Worm (Caenorhabditis elegans): Measurements from ENCODE around the gene marg-1.

marg-1 gene

DNA sequence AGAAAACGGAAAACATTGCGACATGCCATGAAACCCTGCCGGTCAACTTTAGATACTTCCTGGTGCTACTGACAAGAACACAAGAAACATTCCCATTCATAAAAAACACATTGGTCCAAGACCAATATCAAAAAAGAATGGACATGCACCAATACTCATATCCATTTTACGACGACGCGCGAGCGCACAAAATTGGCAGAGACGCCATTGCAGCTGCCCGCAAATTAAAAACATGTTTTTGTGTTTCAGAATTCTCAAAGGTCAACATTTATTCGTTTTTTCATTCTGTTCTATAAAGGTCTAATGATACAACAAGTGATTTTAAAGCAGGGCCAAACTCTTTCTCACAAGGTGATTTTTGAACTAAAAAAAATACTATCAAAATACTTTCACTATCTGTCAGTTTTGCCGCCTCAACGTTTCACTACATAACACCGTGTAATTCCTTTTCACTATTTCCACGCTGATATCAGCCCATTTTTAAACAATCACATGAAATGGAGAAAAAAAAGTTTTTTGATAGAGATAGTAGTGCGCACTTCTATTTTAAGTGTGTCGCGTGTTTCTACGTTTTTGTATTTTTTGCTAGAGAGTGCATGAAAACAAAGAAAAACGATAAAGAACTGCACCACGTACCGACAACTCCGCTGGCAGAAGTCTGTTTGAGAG lies 38.0 kb upstream of the marg-1 start:
- TF ChIP-seq sox-4 (tag; optimal IDR thresholded peaks at IDR 0.05) (no peak), mec-3 (tag; optimal IDR thresholded peaks at IDR 0.05; ENCODE audit: borderline replicate concordance) (no peak), ceh-24 (tag; optimal IDR thresholded peaks at IDR 0.05) (no peak), madf-2 (tag; optimal IDR thresholded peaks at IDR 0.05) (no peak), pat-9 (tag; optimal IDR thresholded peaks at IDR 0.05) (no peak), Y22D7AL.16 (tag; optimal IDR thresholded peaks at IDR 0.05) (no peak), pros-1 (tag; optimal IDR thresholded peaks at IDR 0.05) (no peak), ets-4 (tag; optimal IDR thresholded peaks at IDR 0.05) (no peak), zip-5 (tag; optimal IDR thresholded peaks at IDR 0.05) (no peak), lim-6 (tag; optimal IDR thresholded peaks at IDR 0.05) (no peak)

DNA sequence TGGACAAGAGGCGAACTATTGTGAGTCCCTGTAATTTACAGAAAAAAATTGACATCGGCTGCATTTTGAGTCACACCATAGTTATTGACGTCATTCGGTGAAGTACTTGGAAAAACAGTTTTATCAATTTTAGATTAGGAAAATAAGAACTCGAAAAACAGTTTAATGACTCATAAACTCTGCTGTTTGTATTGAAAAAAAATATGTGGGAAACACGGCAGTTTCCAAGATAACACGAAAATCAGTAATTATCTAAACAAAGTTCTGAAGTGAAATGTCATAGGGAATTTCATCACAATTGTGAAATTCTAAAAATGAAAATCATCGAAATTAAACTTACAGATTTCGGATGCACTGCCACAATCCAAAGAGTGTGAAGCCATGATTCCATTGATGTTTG lies 33.9 kb upstream of the marg-1 start:
- TF ChIP-seq odd-2 (tag; optimal IDR thresholded peaks at IDR 0.05), result no peak
- TF ChIP-seq ceh-30 (tag; optimal IDR thresholded peaks at IDR 0.05), result no peak
- TF ChIP-seq hlh-13 (GFP tag; optimal IDR thresholded peaks at IDR 0.05), result no peak
- TF ChIP-seq F13H6.1 (tag; optimal IDR thresholded peaks at IDR 0.05), result no peak

DNA sequence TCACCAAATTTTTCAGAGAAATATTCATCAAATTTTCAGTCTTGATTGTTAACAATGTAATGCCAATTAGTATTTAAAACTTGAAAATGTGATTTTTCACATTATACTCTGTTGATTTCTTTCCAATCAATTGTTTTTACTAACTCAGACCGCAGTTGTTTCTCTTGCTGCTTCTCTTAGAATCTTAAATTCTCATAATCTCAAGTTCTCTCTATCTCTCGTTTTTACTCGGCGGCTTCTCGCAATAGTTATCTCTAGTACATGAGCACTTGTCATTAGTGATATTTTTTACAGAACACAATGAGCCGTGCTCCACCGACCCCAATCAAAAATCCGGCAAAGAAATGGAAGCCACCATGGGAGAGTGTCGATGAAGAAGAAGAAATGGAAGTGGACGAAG lies 26.2 kb upstream of the marg-1 start, which contains the start of gene F35A5.1:
Gene F35A5.1 (plus strand): TSS at position 301 of the 400 bp plus-strand sequence.
- no peak for TF ChIP-seq pha-4 (tag; optimal IDR thresholded peaks at IDR 0.05)
- no peak for TF ChIP-seq tbx-7 (tag; optimal IDR thresholded peaks at IDR 0.05)
- TF ChIP-seq hlh-8 (tag; optimal IDR thresholded peaks at IDR 0.05), result no peak
- no peak for TF ChIP-seq npax-4 (tag; optimal IDR thresholded peaks at IDR 0.05)
- TF ChIP-seq ceh-19 (GFP tag; optimal IDR thresholded peaks at IDR 0.05), result no peak
- no peak for TF ChIP-seq ttx-3 (tag; optimal IDR thresholded peaks at IDR 0.05)
- TF ChIP-seq eyg-1 (tag; optimal IDR thresholded peaks at IDR 0.05), result no peak
- TF ChIP-seq rnt-1 (tag; optimal IDR thresholded peaks at IDR 0.05), result no peak
- no peak for TF ChIP-seq pha-2 (tag; optimal IDR thresholded peaks at IDR 0.05)
- no peak for TF ChIP-seq hlh-13 (GFP tag; optimal IDR thresholded peaks at IDR 0.05)
- no peak for TF ChIP-seq che-1 (tag; optimal IDR thresholded peaks at IDR 0.05)
- TF ChIP-seq odd-2 (tag; optimal IDR thresholded peaks at IDR 0.05), result no peak
- no peak for TF ChIP-seq hlh-30 (tag; optimal IDR thresholded peaks at IDR 0.05; ENCODE audit: insufficient read depth)
- no peak for TF ChIP-seq elt-2 (tag; optimal IDR thresholded peaks at IDR 0.05)

DNA sequence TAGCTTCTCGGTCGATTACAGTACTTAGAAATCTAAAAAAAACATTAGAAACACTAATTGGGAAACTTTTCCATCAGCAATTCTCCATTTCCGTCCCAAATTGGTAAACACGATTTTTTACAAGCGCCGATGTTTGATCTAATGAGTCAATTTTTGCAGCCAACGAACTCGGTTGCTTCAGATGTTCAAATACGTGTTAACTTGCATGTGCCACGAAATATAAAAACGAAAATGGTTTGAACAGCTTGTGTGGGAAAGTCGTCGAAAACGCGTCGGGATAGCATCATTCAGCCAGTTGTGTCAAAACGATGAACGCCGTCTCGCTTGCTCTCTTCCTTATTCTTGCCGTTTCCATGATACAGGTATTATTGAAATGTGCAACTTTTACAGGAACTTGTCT lies 23.9 kb upstream of the marg-1 start, which contains the start of gene F35A5.2:
Gene F35A5.2 (plus strand): TSS at position 301 of the 400 bp plus-strand sequence.
- TF ChIP-seq hlh-30 (tag; optimal IDR thresholded peaks at IDR 0.05; ENCODE audit: insufficient read depth), result no peak
- TF ChIP-seq ahr-1 (tag; optimal IDR thresholded peaks at IDR 0.05), result no peak
- no peak for TF ChIP-seq hlh-6 (tag; optimal IDR thresholded peaks at IDR 0.05)
- no peak for TF ChIP-seq hlh-13 (GFP tag; optimal IDR thresholded peaks at IDR 0.05)
- no peak for TF ChIP-seq madf-2 (tag; optimal IDR thresholded peaks at IDR 0.05)
- no peak for TF ChIP-seq ztf-16 (tag; optimal IDR thresholded peaks at IDR 0.05)
- no peak for TF ChIP-seq tbx-7 (tag; optimal IDR thresholded peaks at IDR 0.05)
- no peak for TF ChIP-seq T23F11.4 (GFP tag; optimal IDR thresholded peaks at IDR 0.05)
- no peak for TF ChIP-seq npax-4 (tag; optimal IDR thresholded peaks at IDR 0.05)
- no peak for TF ChIP-seq ceh-14 (tag; optimal IDR thresholded peaks at IDR 0.05)
- no peak for TF ChIP-seq hlh-8 (tag; optimal IDR thresholded peaks at IDR 0.05)
- no peak for TF ChIP-seq K02D7.2 (tag; optimal IDR thresholded peaks at IDR 0.05)
- TF ChIP-seq gmeb-2 (tag; optimal IDR thresholded peaks at IDR 0.05), result no peak
- TF ChIP-seq odd-2 (tag; optimal IDR thresholded peaks at IDR 0.05), result no peak
- TF ChIP-seq sox-4 (tag; optimal IDR thresholded peaks at IDR 0.05), result no peak

DNA sequence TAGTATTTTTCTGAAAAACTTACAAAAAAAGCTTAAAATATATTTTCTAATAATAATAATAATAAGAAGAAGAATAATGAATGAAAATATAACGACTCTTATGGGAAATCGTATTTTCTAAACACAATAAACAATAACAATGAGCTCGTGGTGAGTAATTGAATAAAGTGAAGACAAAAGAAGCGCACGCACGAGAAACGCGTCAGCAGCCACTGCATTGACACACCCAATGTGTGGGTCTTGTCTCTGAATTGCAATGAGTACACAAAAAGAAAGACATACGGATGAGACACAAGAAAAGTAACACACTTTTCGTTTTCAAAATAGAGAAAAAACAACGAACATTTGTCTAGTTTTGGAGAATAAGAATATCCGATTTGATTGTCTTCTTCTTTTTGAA lies 22.4 kb upstream of the marg-1 start, which contains the start of gene F35A5.8:
Gene F35A5.8 (minus strand): TSS at position 151 of the 400 bp plus-strand sequence.
- TF ChIP-seq ahr-1 (tag; optimal IDR thresholded peaks at IDR 0.05), result no peak
- TF ChIP-seq unc-42 (tag; optimal IDR thresholded peaks at IDR 0.05), result peak; percentile 94
- TF ChIP-seq hlh-13 (GFP tag; optimal IDR thresholded peaks at IDR 0.05), result no peak
- peak; percentile 47 for TF ChIP-seq tbx-2 (tag; optimal IDR thresholded peaks at IDR 0.05)
- no peak for TF ChIP-seq syd-9 (tag; optimal IDR thresholded peaks at IDR 0.05)
- TF ChIP-seq che-1 (tag; optimal IDR thresholded peaks at IDR 0.05), result no peak
- no peak for TF ChIP-seq pqm-1 (tag; optimal IDR thresholded peaks at IDR 0.05)
- no peak for TF ChIP-seq unc-3 (GFP tag; conservative IDR thresholded peaks at IDR 0.05)
- TF ChIP-seq unc-3 (tag; optimal IDR thresholded peaks at IDR 0.05), result peak; percentile 16
- TF ChIP-seq pros-1 (tag; optimal IDR thresholded peaks at IDR 0.05), result no peak
- TF ChIP-seq unc-86 (tag; optimal IDR thresholded peaks at IDR 0.05), result no peak
- no peak for TF ChIP-seq Y22D7AL.16 (tag; optimal IDR thresholded peaks at IDR 0.05)
- TF ChIP-seq pat-9 (tag; optimal IDR thresholded peaks at IDR 0.05), result no peak
- peak; percentile 45 for TF ChIP-seq unc-55 (GFP tag; optimal IDR thresholded peaks at IDR 0.05)
- TF ChIP-seq sox-2 (GFP tag; IDR thresholded peaks at IDR 0.05), result peak; percentile 66
- no peak for TF ChIP-seq ceh-48 (tag; optimal IDR thresholded peaks at IDR 0.05)
- TF ChIP-seq zip-5 (tag; optimal IDR thresholded peaks at IDR 0.05), result peak; percentile 22
- no peak for TF ChIP-seq C38D4.7 (GFP tag; optimal IDR thresholded peaks at IDR 0.05)
- TF ChIP-seq gmeb-2 (tag; optimal IDR thresholded peaks at IDR 0.05), result no peak

Measured in whole organism, late embryonic.